Fruit fly (Drosophila melanogaster): ENCODE measurements around the gene Hel89B.

The Hel89B gene

DNA sequence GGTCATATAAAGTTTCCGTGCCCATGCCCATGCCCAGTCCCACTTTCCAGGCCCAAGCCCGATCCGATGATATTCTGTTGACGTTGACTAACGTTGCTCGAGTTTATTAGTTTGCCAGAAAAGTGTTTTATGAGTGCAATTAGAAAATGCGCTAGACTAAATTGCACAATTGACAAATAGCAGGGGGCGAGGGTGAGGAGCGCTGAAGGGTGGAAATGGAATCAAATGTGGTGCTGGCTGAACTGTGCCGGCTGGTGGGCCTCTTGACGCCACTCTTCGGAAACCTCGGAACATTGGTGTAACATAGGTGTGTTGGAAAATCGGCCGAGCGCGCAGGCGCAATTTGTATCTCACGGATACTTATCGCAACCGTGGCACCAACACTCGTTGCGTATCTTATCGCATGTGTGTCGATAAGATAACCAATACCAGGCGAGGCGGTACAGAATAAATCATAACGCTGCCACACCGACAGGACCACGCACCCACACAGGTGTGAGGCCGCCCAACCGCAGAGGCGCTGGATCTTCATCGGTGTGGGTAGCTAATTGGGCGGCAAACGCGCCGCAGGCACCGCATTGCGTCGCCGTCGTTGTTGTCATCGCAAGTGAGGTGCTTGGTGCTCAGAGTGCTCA lies 38.7 kb downstream of the Hel89B start (continued):
- no peak for TF ChIP-seq Stat92E (GFP tag; optimal IDR thresholded peaks at IDR 0.05)
- TF ChIP-seq toy (GFP tag; IDR thresholded peaks at IDR 0.05) = no peak
- TF ChIP-seq Elba2 (GFP tag; optimal IDR thresholded peaks at IDR 0.05) = no peak
- no peak for TF ChIP-seq CG7786 (GFP tag; optimal IDR thresholded peaks at IDR 0.05)
- no peak for TF ChIP-seq dm (GFP tag; optimal IDR thresholded peaks at IDR 0.05)
- TF ChIP-seq unc-4 (GFP tag; IDR thresholded peaks at IDR 0.05; ENCODE audit: partially characterized antibody) = no peak
- TF ChIP-seq CoRest (tag; optimal IDR thresholded peaks at IDR 0.05) = no peak
- no peak for TF ChIP-seq ac (GFP tag; optimal IDR thresholded peaks at IDR 0.05)
- TF ChIP-seq Rx (GFP tag; IDR thresholded peaks at IDR 0.05) = no peak
- no peak for TF ChIP-seq chif (GFP tag; optimal IDR thresholded peaks at IDR 0.05)
- TF ChIP-seq CG32767 (GFP tag; IDR thresholded peaks at IDR 0.05) = no peak
- TF ChIP-seq NfI (GFP tag; optimal IDR thresholded peaks at IDR 0.05) = peak; percentile 11
- no peak for TF ChIP-seq MESR4 (GFP tag; optimal IDR thresholded peaks at IDR 0.05)
- no peak for TF ChIP-seq D (optimal IDR thresholded peaks at IDR 0.05)
- TF ChIP-seq D (GFP tag; optimal IDR thresholded peaks at IDR 0.05) = no peak
- peak; percentile 23 for TF ChIP-seq ATbp (GFP tag; optimal IDR thresholded peaks at IDR 0.05)
- peak; percentile 58 for TF ChIP-seq CG2678 (tag; optimal IDR thresholded peaks at IDR 0.05)
- TF ChIP-seq hbn (GFP tag; IDR thresholded peaks at IDR 0.05; ENCODE audit: partially characterized antibody) = no peak
- TF ChIP-seq dati (GFP tag; IDR thresholded peaks at IDR 0.05) = no peak
- TF ChIP-seq eyg (GFP tag; optimal IDR thresholded peaks at IDR 0.05) = no peak
- no peak for TF ChIP-seq Ets97D (GFP tag; optimal IDR thresholded peaks at IDR 0.05)
- TF ChIP-seq stwl (tag; optimal IDR thresholded peaks at IDR 0.05) = no peak
- no peak for TF ChIP-seq CG12299 (tag; optimal IDR thresholded peaks at IDR 0.05)
- peak; percentile 30 for TF ChIP-seq salm (tag; optimal IDR thresholded peaks at IDR 0.05)
- no peak for TF ChIP-seq zfh2 (GFP tag; optimal IDR thresholded peaks at IDR 0.05)
- no peak for TF ChIP-seq Eip74EF (GFP tag; optimal IDR thresholded peaks at IDR 0.05)
- TF ChIP-seq CG12219 (GFP tag; optimal IDR thresholded peaks at IDR 0.05) = peak; percentile 23
- no peak for TF ChIP-seq Bteb2 (GFP tag; optimal IDR thresholded peaks at IDR 0.05)
- no peak for TF ChIP-seq CG8359 (GFP tag; optimal IDR thresholded peaks at IDR 0.05; ENCODE audit: borderline replicate concordance)
- no peak for TF ChIP-seq otp (GFP tag; IDR thresholded peaks at IDR 0.05)
- TF ChIP-seq NFAT (GFP tag; IDR thresholded peaks at IDR 0.05) = no peak
- peak; percentile 0 for TF ChIP-seq CG18262 (tag; optimal IDR thresholded peaks at IDR 0.05)
- TF ChIP-seq CrebB (tag; optimal IDR thresholded peaks at IDR 0.05) = peak; percentile 11
- no peak for TF ChIP-seq Spps (tag; optimal IDR thresholded peaks at IDR 0.05)
- TF ChIP-seq CG13775 (GFP tag; optimal IDR thresholded peaks at IDR 0.05) = no peak
- no peak for TF ChIP-seq D19A (tag; optimal IDR thresholded peaks at IDR 0.05)
- no peak for TF ChIP-seq phol (tag; optimal IDR thresholded peaks at IDR 0.05)
- no peak for TF ChIP-seq cas (GFP tag; IDR thresholded peaks at IDR 0.05)
- no peak for TF ChIP-seq CG17612 (GFP tag; IDR thresholded peaks at IDR 0.05)
- no peak for TF ChIP-seq Ptx1 (GFP tag; IDR thresholded peaks at IDR 0.05)
- TF ChIP-seq CG15269 (tag; optimal IDR thresholded peaks at IDR 0.05) = peak; percentile 13
- TF ChIP-seq CG9215 (GFP tag; IDR thresholded peaks at IDR 0.05) = no peak
- TF ChIP-seq Pdp1 (GFP tag; optimal IDR thresholded peaks at IDR 0.05) = peak in 1 of 2 experiments; percentile 26
- no peak for TF ChIP-seq CG11560 (tag; IDR thresholded peaks at IDR 0.05)
- TF ChIP-seq HmgZ (tag; optimal IDR thresholded peaks at IDR 0.05) = peak; percentile 57
- TF ChIP-seq CG9437 (GFP tag; optimal IDR thresholded peaks at IDR 0.05) = no peak
- no peak for TF ChIP-seq sr (GFP tag; IDR thresholded peaks at IDR 0.05)
- TF ChIP-seq Lpt (GFP tag; optimal IDR thresholded peaks at IDR 0.05) = no peak
- no peak for TF ChIP-seq Aef1 (GFP tag; IDR thresholded peaks at IDR 0.05)
- TF ChIP-seq Lhr (GFP tag; optimal IDR thresholded peaks at IDR 0.05) = no peak
